Worm (Caenorhabditis elegans) whole organism, midembryonic: ENCODE data around the gene T14B4.1.
A peak's percentile ranks its signal among the peaks of the same experiment; 100 is the strongest.

ENCODE experiments used
- T22C8.4 ChIP-seq: fragments of 200-800 bp; sonication (Bioruptor generic); IDR thresholded peaks from 2 replicates; pipeline ENCODE4 v1.3.6; 2022; ENCODE audit warnings: missing genetic modification characterization, missing compliant biosample characterization
- cog-1 ChIP-seq: sonication (generic microtip); optimal IDR thresholded peaks from 2 replicates; lab custom pipeline; 2016; ENCODE audit warnings: missing genetic modification characterization, missing compliant biosample characterization
- flt-1 ChIP-seq: fragments of 200-800 bp; sonication (Bioruptor generic); IDR thresholded peaks from 2 replicates; pipeline ENCODE4 v1.3.6; 2022; ENCODE audit warnings: missing genetic modification characterization, missing compliant biosample characterization
- klf-2 ChIP-seq: fragments of 200-800 bp; sonication (Bioruptor generic); conservative IDR thresholded peaks from 2 replicates; pipeline ENCODE4 v1.3.6; 2022; ENCODE audit warnings: missing genetic modification reagents, missing genetic modification characterization, missing compliant biosample characterization
- med-1 ChIP-seq: sonication (generic microtip); optimal IDR thresholded peaks from 2 replicates; lab custom pipeline; 2017; ENCODE audit warnings: missing genetic modification characterization, mild to moderate bottlenecking, missing compliant biosample characterization, antibody characterized with exemption, missing genetic modification reagents; ENCODE audit not compliant: insufficient read depth
- ref-1 ChIP-seq: fragments of 200-800 bp; sonication (Bioruptor generic); conservative IDR thresholded peaks from 2 replicates; pipeline ENCODE4 v1.3.6; 2022; ENCODE audit warnings: missing genetic modification reagents, missing genetic modification characterization, missing compliant biosample characterization
- tab-1 ChIP-seq: fragments of 200-800 bp; sonication (Bioruptor generic); IDR thresholded peaks from 2 replicates; pipeline ENCODE4 v1.3.6; 2022; ENCODE audit warnings: missing genetic modification characterization, missing compliant biosample characterization
- ztf-23 ChIP-seq: fragments of 200-800 bp; sonication (Bioruptor generic); IDR thresholded peaks from 2 replicates; pipeline ENCODE4 v1.3.6; 2022; ENCODE audit warnings: missing genetic modification reagents, missing genetic modification characterization, missing compliant biosample characterization
- ztf-29 ChIP-seq: fragments of 200-800 bp; sonication (Bioruptor generic); IDR thresholded peaks from 2 replicates; pipeline ENCODE4 v1.3.6; 2022; ENCODE audit warnings: missing genetic modification reagents, missing genetic modification characterization, missing compliant biosample characterization

T14B4.1 gene

ce11 chrII:6710596-6710995 lies 26.1 kb upstream of the T14B4.1 start:
- TF ChIP-seq flt-1 (GFP tag; lab: Robert Waterston, UW) (no peak), ref-1 (GFP tag; lab: Robert Waterston, UW) (no peak), T22C8.4 (GFP tag; lab: Robert Waterston, UW) (no peak), cog-1 (tag; lab: Kevin White, UChicago) (no peak), tab-1 (no peak), ztf-23 (GFP tag; lab: Robert Waterston, UW) (no peak; the same call in 1 of the 2 replicates), ztf-29 (GFP tag; lab: Robert Waterston, UW) (no peak), med-1 (GFP tag; lab: Kevin White, UChicago) (no peak), klf-2 (GFP tag; lab: Robert Waterston, UW) (no peak)

- TF ChIP-seq med-1 (GFP tag; lab: Kevin White, UChicago) (no peak), T22C8.4 (GFP tag; lab: Robert Waterston, UW) (no peak), ztf-23 (GFP tag; lab: Robert Waterston, UW) (no peak), cog-1 (tag; lab: Kevin White, UChicago) (no peak), ref-1 (GFP tag; lab: Robert Waterston, UW) (no peak), tab-1 (no peak), flt-1 (GFP tag; lab: Robert Waterston, UW) (no peak), klf-2 (GFP tag; lab: Robert Waterston, UW) (no peak), ztf-29 (GFP tag; lab: Robert Waterston, UW) (no peak)
Measured at ce11 chrII:6712177-6712981, 24.3 kb upstream of the T14B4.1 start, which contains the start of the genes dpy-10 and T14B4.19. TSS of gene dpy-10 (minus strand) at chrII:6712227. TSS of gene T14B4.19 (minus strand) at chrII:6712931.

DNA sequence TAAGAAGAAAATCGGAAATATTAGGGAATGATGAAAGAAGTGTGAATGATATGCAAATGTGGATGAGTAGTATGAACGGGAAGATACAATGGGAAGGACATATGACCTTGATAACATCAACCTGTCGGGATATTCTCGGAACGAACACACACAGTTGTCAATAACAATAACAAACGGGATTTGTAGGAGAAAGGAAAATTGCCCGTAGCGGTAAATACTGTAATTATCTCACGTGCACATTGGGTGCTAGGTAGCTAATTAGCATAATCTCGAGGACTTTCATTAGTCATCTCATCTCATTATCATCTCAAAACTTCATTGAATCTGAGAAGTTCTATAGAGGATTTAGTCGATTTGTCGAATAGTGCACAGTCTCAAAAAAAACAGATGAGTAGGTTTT lies 23.7 kb upstream of the T14B4.1 start:
- TF ChIP-seq klf-2 (GFP tag; lab: Robert Waterston, UW) (no peak), med-1 (GFP tag; lab: Kevin White, UChicago) (no peak), ref-1 (GFP tag; lab: Robert Waterston, UW) (no peak), cog-1 (tag; lab: Kevin White, UChicago) (no peak), tab-1 (no peak), T22C8.4 (GFP tag; lab: Robert Waterston, UW) (no peak), flt-1 (GFP tag; lab: Robert Waterston, UW) (no peak), ztf-29 (GFP tag; lab: Robert Waterston, UW) (no peak), ztf-23 (GFP tag; lab: Robert Waterston, UW) (no peak)

ce11 chrII:6713832-6714342 lies 22.8 kb upstream of the T14B4.1 start, which contains the start of gene dpy-2:
TSS of gene dpy-2 (plus strand) at chrII:6714292.
- TF ChIP-seq tab-1: no peak
- TF ChIP-seq ztf-23 (GFP tag; lab: Robert Waterston, UW): no peak
- TF ChIP-seq cog-1 (tag; lab: Kevin White, UChicago): no peak
- TF ChIP-seq klf-2 (GFP tag; lab: Robert Waterston, UW): no peak
- TF ChIP-seq med-1 (GFP tag; lab: Kevin White, UChicago): no peak
- no peak for TF ChIP-seq T22C8.4 (GFP tag; lab: Robert Waterston, UW)
- no peak for TF ChIP-seq ref-1 (GFP tag; lab: Robert Waterston, UW)
- no peak for TF ChIP-seq ztf-29 (GFP tag; lab: Robert Waterston, UW)
- no peak for TF ChIP-seq flt-1 (GFP tag; lab: Robert Waterston, UW)

- TF ChIP-seq tab-1 (no peak), ref-1 (GFP tag; lab: Robert Waterston, UW) (no peak), med-1 (GFP tag; lab: Kevin White, UChicago) (no peak), cog-1 (tag; lab: Kevin White, UChicago) (no peak), ztf-29 (GFP tag; lab: Robert Waterston, UW) (no peak), T22C8.4 (GFP tag; lab: Robert Waterston, UW) (no peak), flt-1 (GFP tag; lab: Robert Waterston, UW) (no peak), ztf-23 (GFP tag; lab: Robert Waterston, UW) (no peak), klf-2 (GFP tag; lab: Robert Waterston, UW) (no peak)
Measured at ce11 chrII:6715853-6716252, 20.9 kb upstream of the T14B4.1 start.

DNA sequence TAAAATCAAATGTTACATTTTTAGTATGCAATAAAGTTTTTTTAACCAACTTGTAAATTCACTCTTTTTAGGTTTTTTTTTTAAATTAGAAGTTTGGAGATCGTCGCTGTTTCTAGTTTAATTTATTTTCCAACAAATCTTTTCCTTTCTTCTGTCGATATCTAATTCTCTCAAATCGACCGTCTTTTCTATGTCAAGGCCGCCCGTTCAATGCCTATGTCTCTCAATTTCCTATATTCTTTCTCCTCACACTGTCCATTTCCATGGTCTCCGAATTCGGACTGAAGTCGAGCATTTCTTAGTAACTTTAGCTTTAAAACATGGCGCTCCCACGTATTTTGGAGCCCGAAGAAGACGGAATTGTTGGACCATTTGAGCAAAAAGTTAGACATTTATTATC lies 20.1 kb upstream of the T14B4.1 start, which contains the start of the genes T14B4.5 and T14B4.20:
Gene T14B4.5 (plus strand): TSS at position 226 of the 400 bp plus-strand sequence.
Gene T14B4.20 (plus strand): TSS at position 264 of the 400 bp plus-strand sequence.
- TF ChIP-seq ref-1 (GFP tag; lab: Robert Waterston, UW): no peak
- TF ChIP-seq T22C8.4 (GFP tag; lab: Robert Waterston, UW): no peak
- no peak for TF ChIP-seq ztf-23 (GFP tag; lab: Robert Waterston, UW)
- no peak for TF ChIP-seq cog-1 (tag; lab: Kevin White, UChicago)
- TF ChIP-seq ztf-29 (GFP tag; lab: Robert Waterston, UW): no peak
- no peak for TF ChIP-seq klf-2 (GFP tag; lab: Robert Waterston, UW)
- TF ChIP-seq flt-1 (GFP tag; lab: Robert Waterston, UW): no peak
- no peak for TF ChIP-seq med-1 (GFP tag; lab: Kevin White, UChicago)
- no peak for TF ChIP-seq tab-1

DNA sequence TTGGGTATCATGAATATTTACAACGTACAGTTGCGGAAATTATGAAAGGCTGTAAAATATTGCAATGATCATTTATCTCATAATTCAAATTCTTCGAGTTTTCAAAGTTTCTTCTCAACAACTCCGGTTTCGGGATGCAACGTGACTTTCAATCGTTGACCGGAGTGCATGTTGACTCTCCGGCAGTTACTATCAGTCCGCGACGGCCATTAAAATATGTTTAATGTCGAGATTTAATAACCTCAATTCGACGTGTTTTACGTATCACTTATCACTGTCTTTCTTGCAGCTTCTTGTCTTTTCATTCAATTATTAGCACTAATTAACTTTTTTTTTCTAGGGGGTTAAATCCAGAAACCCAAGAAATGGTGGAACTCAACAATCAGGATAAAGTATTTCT lies 18.5 kb upstream of the T14B4.1 start, which contains the start of gene tsp-10:
Gene tsp-10 (plus strand): TSS at position 366 of the 400 bp plus-strand sequence.
- TF ChIP-seq T22C8.4 (GFP tag; lab: Robert Waterston, UW) (no peak), ztf-23 (GFP tag; lab: Robert Waterston, UW) (no peak), med-1 (GFP tag; lab: Kevin White, UChicago) (no peak), ref-1 (GFP tag; lab: Robert Waterston, UW) (no peak), tab-1 (no peak), flt-1 (GFP tag; lab: Robert Waterston, UW) (no peak), klf-2 (GFP tag; lab: Robert Waterston, UW) (no peak), ztf-29 (GFP tag; lab: Robert Waterston, UW) (no peak), cog-1 (tag; lab: Kevin White, UChicago) (no peak)

- 0 out of 2 replicates have a peak, but pooled peaks have one; percentile 45 for TF ChIP-seq ztf-29 (GFP tag; lab: Robert Waterston, UW)
- TF ChIP-seq tab-1: peak; percentile 70; the same call in 1 of the 2 replicates
- no peak for TF ChIP-seq ref-1 (GFP tag; lab: Robert Waterston, UW)
- TF ChIP-seq med-1 (GFP tag; lab: Kevin White, UChicago): peak; percentile 9
- TF ChIP-seq ztf-23 (GFP tag; lab: Robert Waterston, UW): peak; percentile 85
- peak; percentile 65; the same call in 1 of the 2 replicates for TF ChIP-seq flt-1 (GFP tag; lab: Robert Waterston, UW)
- no peak for TF ChIP-seq cog-1 (tag; lab: Kevin White, UChicago)
Measured at ce11 chrII:6721581-6721980, 15.1 kb upstream of the T14B4.1 start.
